Fruit fly (Drosophila melanogaster): ENCODE measurements around the gene tnc.
A peak's percentile ranks its signal among the peaks of the same experiment; 100 is the strongest.

The tnc gene

dm6 chr3R:25027281-25028219 lies 43.4 kb downstream of the tnc start (continued):
- no peak for TF ChIP-seq CG2199 (GFP tag; IDR thresholded peaks at IDR 0.05)
- TF ChIP-seq HLH4C (GFP tag; IDR thresholded peaks at IDR 0.05; ENCODE audit: partially characterized antibody) = no peak
- TF ChIP-seq fd96Cb (tag; optimal IDR thresholded peaks at IDR 0.05) = no peak
- TF ChIP-seq Opbp (GFP tag; IDR thresholded peaks at IDR 0.05; ENCODE audit: partially characterized antibody) = no peak
- peak; percentile 65 for TF ChIP-seq mam (GFP tag; optimal IDR thresholded peaks at IDR 0.05)
- TF ChIP-seq vnd (GFP tag; IDR thresholded peaks at IDR 0.05; ENCODE audit: partially characterized antibody) = no peak
- TF ChIP-seq CG18476 (GFP tag; optimal IDR thresholded peaks at IDR 0.05) = no peak
- TF ChIP-seq Dek (tag; optimal IDR thresholded peaks at IDR 0.05) = no peak
- TF ChIP-seq ind (GFP tag; optimal IDR thresholded peaks at IDR 0.05) = no peak
- no peak for TF ChIP-seq da (GFP tag; optimal IDR thresholded peaks at IDR 0.05)
- no peak for TF ChIP-seq Dref (GFP tag; IDR thresholded peaks at IDR 0.05)
- no peak for TF ChIP-seq gce (GFP tag; IDR thresholded peaks at IDR 0.05)
- TF ChIP-seq h (optimal IDR thresholded peaks at IDR 0.05) = no peak
- no peak for TF ChIP-seq CG30431 (GFP tag; optimal IDR thresholded peaks at IDR 0.05)
- TF ChIP-seq klu (GFP tag; IDR thresholded peaks at IDR 0.05) = no peak
- peak; percentile 68 for TF ChIP-seq CG12659 (GFP tag; optimal IDR thresholded peaks at IDR 0.05)
- peak; percentile 13 for TF ChIP-seq Chrac-16 (GFP tag; optimal IDR thresholded peaks at IDR 0.05)
- TF ChIP-seq CG6683 (GFP tag; optimal IDR thresholded peaks at IDR 0.05) = no peak

DNA sequence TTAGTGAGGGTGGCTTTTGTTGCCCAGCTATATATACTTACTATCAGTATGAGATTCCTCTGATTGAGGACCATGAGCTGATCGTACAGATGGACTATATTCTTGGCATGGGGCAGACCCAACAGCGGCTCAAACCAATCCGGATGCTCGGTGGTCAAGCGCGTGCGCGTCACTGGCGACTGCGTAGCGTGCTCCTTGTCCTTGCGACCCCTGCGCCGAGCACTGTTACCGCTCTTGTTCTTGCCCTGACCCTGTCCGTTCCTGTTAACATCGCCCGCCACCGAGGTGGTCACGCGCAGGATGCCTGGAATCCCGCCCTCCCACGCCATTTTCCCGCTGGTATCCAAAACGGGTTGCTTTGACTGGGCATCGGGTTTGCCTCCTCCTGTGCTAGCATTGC lies 48.5 kb downstream of the tnc start:
- TF ChIP-seq crol (GFP tag; IDR thresholded peaks at IDR 0.05) (no peak), Lpt (GFP tag; optimal IDR thresholded peaks at IDR 0.05) (no peak), caup (GFP tag; optimal IDR thresholded peaks at IDR 0.05; ENCODE audit: severe bottlenecking) (no peak), CG11695 (GFP tag; IDR thresholded peaks at IDR 0.05) (0 out of 3 replicates have a peak, but pooled peaks have one; percentile 16), CG17829 (tag; optimal IDR thresholded peaks at IDR 0.05) (no peak), Xrp1 (GFP tag; IDR thresholded peaks at IDR 0.05) (no peak), CG17802 (tag; optimal IDR thresholded peaks at IDR 0.05) (no peak), crc (GFP tag; optimal IDR thresholded peaks at IDR 0.05) (no peak), ewg (GFP tag; optimal IDR thresholded peaks at IDR 0.05) (peak; percentile 93), CG6791 (GFP tag; IDR thresholded peaks at IDR 0.05; ENCODE audit: partially characterized antibody) (no peak), CG7786 (GFP tag; optimal IDR thresholded peaks at IDR 0.05) (no peak), CG4707 (GFP tag; optimal IDR thresholded peaks at IDR 0.05) (no peak), CG1603 (tag; optimal IDR thresholded peaks at IDR 0.05) (no peak), pan (optimal IDR thresholded peaks at IDR 0.05) (no peak), pan (GFP tag; optimal IDR thresholded peaks at IDR 0.05 in 1 of 2, IDR thresholded peaks at IDR 0.05 in 1 of 2) (peak in 1 of 2 experiments; percentile 20), luna (GFP tag; optimal IDR thresholded peaks at IDR 0.05) (no peak), CG11093 (GFP tag; IDR thresholded peaks at IDR 0.05) (no peak), shn (GFP tag; optimal IDR thresholded peaks at IDR 0.05) (no peak), Ets65A (GFP tag) (peak; percentile 50), H15 (GFP tag; IDR thresholded peaks at IDR 0.05) (no peak), Hr51 (GFP tag; optimal IDR thresholded peaks at IDR 0.05) (no peak), CG2712 (tag; optimal IDR thresholded peaks at IDR 0.05) (no peak), Awh (GFP tag; IDR thresholded peaks at IDR 0.05) (no peak), z (GFP tag; IDR thresholded peaks at IDR 0.05) (0 out of 3 replicates have a peak, but pooled peaks have one; percentile 21)
